Fruit fly (Drosophila melanogaster) whole organism, embryonic: ENCODE measurements around the gene snk.
A peak's percentile ranks its signal among the peaks of the same experiment; 100 is the strongest.

Experiments
- Abd-B ChIP-seq: fragments of 200-800 bp; sonication (Bioruptor generic); optimal IDR thresholded peaks from 2 replicates; lab custom pipeline; 2018; ENCODE audit warnings: missing biosample characterization, mild to moderate bottlenecking, missing genetic modification characterization, moderate library complexity
- Bgb ChIP-seq: fragments of 200-800 bp; sonication (Bioruptor generic); IDR thresholded peaks from 2 replicates; pipeline ENCODE4 v1.3.6; 2022; ENCODE audit warnings: missing biosample characterization, missing genetic modification characterization; ENCODE audit not compliant: partially characterized antibody
- CG11247 ChIP-seq: fragments of 200-800 bp; sonication (Bioruptor generic); IDR thresholded peaks from 2 replicates; pipeline ENCODE4 v1.3.6; 2022; ENCODE audit warnings: missing biosample characterization, missing genetic modification characterization
- CG11560 ChIP-seq: fragments of 200-800 bp; sonication (Bioruptor generic); IDR thresholded peaks from 3 replicates; pipeline ENCODE4 v1.3.6; 2022; ENCODE audit warnings: missing biosample characterization, missing genetic modification characterization
- CG12071 ChIP-seq: fragments of 200-800 bp; sonication (Bioruptor generic); optimal IDR thresholded peaks from 3 replicates; lab custom pipeline; 2018; ENCODE audit warnings: missing biosample characterization, mild to moderate bottlenecking, missing genetic modification characterization
- CG14014 ChIP-seq: fragments of 200-800 bp; sonication (Bioruptor generic); IDR thresholded peaks from 2 replicates; pipeline ENCODE4 v1.3.6; 2022; ENCODE audit warnings: missing biosample characterization, missing genetic modification characterization
- CG14441 ChIP-seq: fragments of 200-800 bp; sonication (Bioruptor generic); IDR thresholded peaks from 2 replicates; pipeline ENCODE4 v1.3.6; 2022; ENCODE audit warnings: missing biosample characterization, missing genetic modification characterization
- CG15479 ChIP-seq: fragments of 200-800 bp; sonication (Bioruptor generic); optimal IDR thresholded peaks from 3 replicates; lab custom pipeline; 2019; ENCODE audit warnings: missing biosample characterization, mild to moderate bottlenecking, missing genetic modification characterization, moderate library complexity
- CG17802 ChIP-seq: fragments of 200-800 bp; sonication (Bioruptor generic); optimal IDR thresholded peaks from 2 replicates; lab custom pipeline; 2018; ENCODE audit warnings: missing biosample characterization, mild to moderate bottlenecking, missing genetic modification characterization, moderate library complexity
- CG18619 ChIP-seq: fragments of 200-800 bp; sonication (Bioruptor generic); optimal IDR thresholded peaks from 3 replicates; lab custom pipeline; 2017; ENCODE audit warnings: missing biosample characterization, mild to moderate bottlenecking, missing genetic modification characterization
- CG2678 ChIP-seq: fragments of 200-800 bp; sonication (Bioruptor generic); optimal IDR thresholded peaks from 3 replicates; lab custom pipeline; 2019; ENCODE audit warnings: missing biosample characterization, mild to moderate bottlenecking, missing genetic modification characterization, moderate library complexity
- CG30020 ChIP-seq: fragments of 200-800 bp; optimal IDR thresholded peaks from 2 replicates; lab custom pipeline; 2019; ENCODE audit warnings: missing biosample characterization, mild to moderate bottlenecking, missing genetic modification characterization, moderate library complexity
- CG43689 ChIP-seq: fragments of 200-800 bp; sonication (Bioruptor generic); IDR thresholded peaks from 2 replicates; pipeline ENCODE4 v1.3.6; 2022; ENCODE audit warnings: missing biosample characterization, missing genetic modification characterization
- CG4404 ChIP-seq: fragments of 200-800 bp; sonication (Bioruptor generic); IDR thresholded peaks from 2 replicates; pipeline ENCODE4 v1.3.6; 2022; ENCODE audit warnings: missing biosample characterization, missing genetic modification characterization
- CG4854 ChIP-seq: fragments of 200-800 bp; sonication (Bioruptor generic); optimal IDR thresholded peaks from 2 replicates; lab custom pipeline; 2016; ENCODE audit warnings: missing biosample characterization, missing genetic modification characterization, inconsistent platforms
- CG6654 ChIP-seq: fragments of 200-800 bp; sonication (Bioruptor generic); optimal IDR thresholded peaks from 2 replicates; lab custom pipeline; 2017; ENCODE audit warnings: missing biosample characterization, mild to moderate bottlenecking, missing genetic modification characterization
- CG6791 ChIP-seq: fragments of 200-800 bp; sonication (Bioruptor generic); IDR thresholded peaks from 3 replicates; pipeline ENCODE4 v1.3.6; 2022; ENCODE audit warnings: missing biosample characterization, missing genetic modification characterization; ENCODE audit not compliant: partially characterized antibody
- CG7928 ChIP-seq: fragments of 200-800 bp; sonication (Bioruptor generic); optimal IDR thresholded peaks from 2 replicates; lab custom pipeline; 2017; ENCODE audit warnings: missing biosample characterization, mild to moderate bottlenecking, missing genetic modification characterization
- CG9437 ChIP-seq: fragments of 200-800 bp; sonication (Bioruptor generic); optimal IDR thresholded peaks from 2 replicates; lab custom pipeline; 2018; ENCODE audit warnings: missing biosample characterization, mild to moderate bottlenecking, missing genetic modification characterization
- CG9876 ChIP-seq: fragments of 200-800 bp; sonication (Bioruptor generic); optimal IDR thresholded peaks from 2 replicates; lab custom pipeline; 2016; ENCODE audit warnings: missing biosample characterization, missing genetic modification characterization
- Deaf1 ChIP-seq: fragments of 200-800 bp; optimal IDR thresholded peaks from 3 replicates; lab custom pipeline; 2019; ENCODE audit warnings: missing biosample characterization, mild to moderate bottlenecking, missing genetic modification characterization, moderate library complexity
- ERR ChIP-seq: fragments of 200-800 bp; sonication (Bioruptor generic); optimal IDR thresholded peaks from 2 replicates; lab custom pipeline; 2016; ENCODE audit warnings: missing biosample characterization, missing genetic modification characterization
- GATAe ChIP-seq: fragments of 200-800 bp; sonication (Bioruptor generic); conservative IDR thresholded peaks from 2 replicates; pipeline ENCODE4 v1.3.6; 2022; ENCODE audit warnings: missing biosample characterization, missing genetic modification characterization
- HLH3B ChIP-seq: fragments of 200-800 bp; sonication (Bioruptor generic); IDR thresholded peaks from 2 replicates; pipeline ENCODE4 v1.3.6; 2022; ENCODE audit warnings: missing biosample characterization, missing genetic modification characterization
- Hey ChIP-seq: fragments of 200-800 bp; sonication (Bioruptor generic); optimal IDR thresholded peaks from 3 replicates; lab custom pipeline; 2018; ENCODE audit warnings: missing biosample characterization, mild to moderate bottlenecking, missing genetic modification characterization
- Hr51 ChIP-seq, 2 experiments: fragments of 200-800 bp; sonication (Bioruptor generic); optimal IDR thresholded peaks; 2 replicates in 1 of 2; 3 replicates in 1 of 2; lab custom pipeline; 2016 to 2018; ENCODE audit warnings: missing biosample characterization in 2 of 2, missing genetic modification characterization in 2 of 2, mild to moderate bottlenecking in 1 of 2, moderate library complexity in 1 of 2
- Kr ChIP-seq: fragments of 200-800 bp; sonication (Bioruptor generic); optimal IDR thresholded peaks from 2 replicates; lab custom pipeline; 2017; ENCODE audit warnings: missing biosample characterization, mild to moderate bottlenecking, missing genetic modification characterization
- MTF-1 ChIP-seq: fragments of 200-800 bp; sonication (Bioruptor generic); optimal IDR thresholded peaks from 2 replicates; lab custom pipeline; 2018; ENCODE audit warnings: missing biosample characterization, mild to moderate bottlenecking, missing genetic modification characterization, borderline replicate concordance
- Optix ChIP-seq: fragments of 200-800 bp; sonication (Bioruptor generic); IDR thresholded peaks from 3 replicates; pipeline ENCODE4 v1.3.6; 2022; ENCODE audit warnings: missing biosample characterization, missing genetic modification characterization
- Pdp1 ChIP-seq, 2 experiments: fragments of 200-800 bp; sonication (Bioruptor generic); optimal IDR thresholded peaks; 3 replicates each; lab custom pipeline; 2016; ENCODE audit warnings: missing biosample characterization in 2 of 2, missing genetic modification characterization in 2 of 2, mild to moderate bottlenecking in 1 of 2, moderate library complexity in 1 of 2
- Sry-δ ChIP-seq: fragments of 200-800 bp; sonication (Bioruptor generic); optimal IDR thresholded peaks from 2 replicates; lab custom pipeline; 2016; ENCODE audit warnings: missing biosample characterization, missing genetic modification characterization
- abd-A ChIP-seq: fragments of 200-800 bp; sonication (Bioruptor generic); optimal IDR thresholded peaks from 3 replicates; lab custom pipeline; 2019; ENCODE audit warnings: missing biosample characterization, mild to moderate bottlenecking, missing genetic modification characterization, moderate library complexity
- amos ChIP-seq: fragments of 200-800 bp; sonication (Bioruptor generic); IDR thresholded peaks from 2 replicates; pipeline ENCODE4 v1.3.6; 2022; ENCODE audit warnings: missing biosample characterization, missing genetic modification characterization; ENCODE audit not compliant: partially characterized antibody
- ap ChIP-seq: fragments of 200-800 bp; sonication (Bioruptor generic); IDR thresholded peaks from 2 replicates; pipeline ENCODE4 v1.3.6; 2022; ENCODE audit warnings: missing biosample characterization, missing genetic modification characterization
- btn ChIP-seq: fragments of 200-800 bp; sonication (Bioruptor generic); optimal IDR thresholded peaks from 2 replicates; lab custom pipeline; 2016; ENCODE audit warnings: missing biosample characterization, missing genetic modification characterization
- caup ChIP-seq: fragments of 200-800 bp; sonication (Bioruptor generic); optimal IDR thresholded peaks from 3 replicates; lab custom pipeline; 2017; ENCODE audit warnings: missing biosample characterization, mild to moderate bottlenecking, missing genetic modification characterization, moderate library complexity; ENCODE audit not compliant: severe bottlenecking
- crc ChIP-seq: fragments of 200-800 bp; sonication (Bioruptor generic); optimal IDR thresholded peaks from 2 replicates; lab custom pipeline; 2016; ENCODE audit warnings: missing biosample characterization, missing genetic modification characterization
- dimm ChIP-seq: fragments of 200-800 bp; sonication (Bioruptor generic); IDR thresholded peaks from 2 replicates; pipeline ENCODE4 v1.3.6; 2022; ENCODE audit warnings: missing biosample characterization, missing genetic modification characterization
- gcm2 ChIP-seq: fragments of 200-800 bp; sonication (Bioruptor generic); optimal IDR thresholded peaks from 2 replicates; lab custom pipeline; 2016; ENCODE audit warnings: missing biosample characterization, missing genetic modification characterization
- gem ChIP-seq: fragments of 200-800 bp; sonication (Bioruptor generic); optimal IDR thresholded peaks from 2 replicates; lab custom pipeline; 2019; ENCODE audit warnings: missing biosample characterization, mild to moderate bottlenecking, missing genetic modification characterization, moderate library complexity
- gt ChIP-seq: fragments of 200-800 bp; sonication (Bioruptor generic); IDR thresholded peaks from 2 replicates; pipeline ENCODE4 v1.3.6; 2022; ENCODE audit warnings: missing biosample characterization, missing genetic modification characterization
- phol ChIP-seq: fragments of 200-800 bp; sonication (Bioruptor generic); optimal IDR thresholded peaks from 3 replicates; lab custom pipeline; 2018; ENCODE audit warnings: missing biosample characterization, mild to moderate bottlenecking, missing genetic modification characterization, moderate library complexity
- psq ChIP-seq: fragments of 200-800 bp; sonication (Bioruptor generic); optimal IDR thresholded peaks from 2 replicates; lab custom pipeline; 2017; ENCODE audit warnings: missing biosample characterization, missing genetic modification characterization
- sens ChIP-seq: fragments of 200-800 bp; sonication (Bioruptor generic); peaks from one replicate; lab custom pipeline; 2016; ENCODE audit warnings: missing biosample characterization, missing genetic modification characterization
- sens-2 ChIP-seq: fragments of 200-800 bp; sonication (Bioruptor generic); IDR thresholded peaks from 2 replicates; pipeline ENCODE4 v1.3.6; 2022; ENCODE audit warnings: missing biosample characterization, missing genetic modification characterization
- sna ChIP-seq: fragments of 200-800 bp; sonication (Bioruptor generic); IDR thresholded peaks from 2 replicates; pipeline ENCODE4 v1.3.6; 2022; ENCODE audit warnings: missing biosample characterization, missing genetic modification characterization; ENCODE audit not compliant: partially characterized antibody
- tap ChIP-seq: fragments of 200-800 bp; optimal IDR thresholded peaks from 3 replicates; lab custom pipeline; 2019; ENCODE audit warnings: missing biosample characterization, mild to moderate bottlenecking, missing genetic modification characterization, moderate library complexity
- tgo ChIP-seq: fragments of 200-800 bp; sonication (Bioruptor generic); IDR thresholded peaks from 3 replicates; pipeline ENCODE4 v1.3.6; 2022; ENCODE audit warnings: missing biosample characterization, missing genetic modification characterization
- wdn ChIP-seq: fragments of 200-800 bp; sonication (Bioruptor generic); IDR thresholded peaks from 2 replicates; pipeline ENCODE4 v1.3.6; 2022; ENCODE audit warnings: missing biosample characterization, missing genetic modification characterization
- zen ChIP-seq: fragments of 200-800 bp; sonication (Bioruptor generic); optimal IDR thresholded peaks from 3 replicates; lab custom pipeline; 2018; ENCODE audit warnings: missing biosample characterization, mild to moderate bottlenecking, missing genetic modification characterization, moderate library complexity
- zen2 ChIP-seq: fragments of 200-800 bp; sonication (Bioruptor generic); IDR thresholded peaks from 3 replicates; pipeline ENCODE4 v1.3.6; 2022; ENCODE audit warnings: missing biosample characterization, missing genetic modification characterization; ENCODE audit not compliant: partially characterized antibody

snk gene

dm6 chr3R:13032323-13032722 lies 10.2 kb downstream of the snk start, which contains the start of gene ry (continued):
- no peak for TF ChIP-seq CG30020 (tag; lab: Kevin White, UChicago)
- TF ChIP-seq Deaf1: peak; percentile 85
- 0 out of 3 replicates have a peak, but pooled peaks have one; percentile 10 for TF ChIP-seq CG6791 (GFP tag; lab: Robert Waterston, UW)
- TF ChIP-seq Bgb: no peak
- TF ChIP-seq sens-2 (GFP tag; lab: Robert Waterston, UW): no peak
- TF ChIP-seq Kr (GFP tag; lab: Kevin White, UChicago): no peak
- TF ChIP-seq CG14014 (GFP tag; lab: Robert Waterston, UW): no peak
- peak; percentile 18; the same call in 1 of the 3 replicates for TF ChIP-seq Optix (GFP tag; lab: Robert Waterston, UW)
- 0 out of 2 replicates have a peak, but pooled peaks have one; percentile 15 for TF ChIP-seq CG14441 (GFP tag; lab: Robert Waterston, UW)
- TF ChIP-seq btn: no peak
- no peak for TF ChIP-seq Sry-δ (GFP tag; lab: Kevin White, UChicago)
- no peak for TF ChIP-seq Hr51 (GFP tag; optimal IDR thresholded peaks at IDR 0.05; lab: Kevin White, UChicago)
- TF ChIP-seq zen (tag; lab: Kevin White, UChicago): no peak
- no peak for TF ChIP-seq crc
- no peak for TF ChIP-seq phol (tag; lab: Kevin White, UChicago)
- no peak for TF ChIP-seq gt
- no peak for TF ChIP-seq CG4404 (GFP tag; lab: Robert Waterston, UW)
- no peak for TF ChIP-seq abd-A (tag; lab: Kevin White, UChicago)
- TF ChIP-seq zen2 (GFP tag; lab: Robert Waterston, UW): no peak
- TF ChIP-seq CG18619 (GFP tag; lab: Kevin White, UChicago): no peak
- no peak for TF ChIP-seq Hey (tag; lab: Kevin White, UChicago)
- no peak for TF ChIP-seq CG4854 (GFP tag; lab: Kevin White, UChicago)
- no peak for TF ChIP-seq CG6654
- TF ChIP-seq CG12071 (GFP tag; lab: Kevin White, UChicago): no peak
- TF ChIP-seq sens (GFP tag; lab: Kevin White, UChicago): peak; percentile 24
- no peak for TF ChIP-seq CG15479
- TF ChIP-seq CG7928 (GFP tag; lab: Kevin White, UChicago): no peak
- TF ChIP-seq CG17802 (tag; lab: Kevin White, UChicago): no peak
- TF ChIP-seq caup: no peak
- TF ChIP-seq CG43689 (GFP tag; lab: Robert Waterston, UW): no peak
- TF ChIP-seq HLH3B (GFP tag; lab: Robert Waterston, UW): no peak
- TF ChIP-seq GATAe (GFP tag; lab: Robert Waterston, UW): no peak
- TF ChIP-seq gem (tag; lab: Kevin White, UChicago): no peak
- TF ChIP-seq CG11560 (tag; lab: Robert Waterston, UW): no peak
- TF ChIP-seq Pdp1 (GFP tag; optimal IDR thresholded peaks at IDR 0.05; lab: Kevin White, UChicago): peak in 1 of 2 experiments; percentile 73
- no peak for TF ChIP-seq sna (GFP tag; lab: Robert Waterston, UW)
- TF ChIP-seq ERR (GFP tag; lab: Kevin White, UChicago): no peak
- TF ChIP-seq psq (GFP tag; lab: Kevin White, UChicago): no peak
- peak; percentile 25 for TF ChIP-seq amos
- TF ChIP-seq wdn: no peak
- no peak for TF ChIP-seq MTF-1
- no peak for TF ChIP-seq tap (tag; lab: Kevin White, UChicago)
- no peak for TF ChIP-seq CG2678
- no peak for TF ChIP-seq tgo (GFP tag; lab: Robert Waterston, UW)
- TF ChIP-seq CG9876 (GFP tag; lab: Kevin White, UChicago): no peak
- TF ChIP-seq CG9437: peak; percentile 38
- TF ChIP-seq CG11247: no peak
- no peak for TF ChIP-seq ap (GFP tag; lab: Robert Waterston, UW)
- no peak for TF ChIP-seq Abd-B
- no peak for TF ChIP-seq gcm2 (GFP tag; lab: Kevin White, UChicago)
- TF ChIP-seq dimm (GFP tag; lab: Robert Waterston, UW): no peak
